Worm (Caenorhabditis elegans) whole organism, L1 larva: ENCODE data around the gene phf-32.

ENCODE experiments used
- C04F5.9 ChIP-seq: sonication (generic microtip); optimal IDR thresholded peaks from 2 replicates; lab custom pipeline; 2016; ENCODE audit warnings: missing genetic modification characterization, missing compliant biosample characterization
- F16B12.6 ChIP-seq: fragments of 150-350 bp; optimal IDR thresholded peaks from 2 replicates; lab custom pipeline; 2014; ENCODE audit warnings: missing biosample characterization, missing genetic modification characterization
- blmp-1 ChIP-seq: fragments of 150-350 bp; optimal IDR thresholded peaks from 2 replicates; lab custom pipeline; 2014; ENCODE audit warnings: missing biosample characterization, missing genetic modification characterization
- ceh-63 ChIP-seq: fragments of 200-800 bp; sonication (Bioruptor generic); optimal IDR thresholded peaks from 2 replicates; lab custom pipeline; 2018; ENCODE audit warnings: mild to moderate bottlenecking, missing genetic modification characterization, missing compliant biosample characterization
- ceh-8 ChIP-seq: fragments of 200-800 bp; sonication (Bioruptor generic); optimal IDR thresholded peaks from 2 replicates; lab custom pipeline; 2018; ENCODE audit warnings: mild to moderate bottlenecking, missing genetic modification characterization, moderate library complexity, missing compliant biosample characterization
- ceh-88 ChIP-seq: fragments of 200-800 bp; sonication (Bioruptor generic); IDR thresholded peaks from 2 replicates; pipeline ENCODE4 v1.3.6; 2022; ENCODE audit warnings: missing genetic modification characterization, missing compliant biosample characterization
- ces-1 ChIP-seq: fragments of 150-350 bp; optimal IDR thresholded peaks from 2 replicates; lab custom pipeline; 2014; ENCODE audit warnings: missing biosample characterization, missing genetic modification reagents, missing genetic modification characterization
- dpl-1 ChIP-seq, 3 experiments: fragments of 150-350 bp in 2 of 3; sonication (generic microtip) in 1 of 3; optimal IDR thresholded peaks; 2 replicates each; lab custom pipeline; 2014 to 2017; ENCODE audit warnings: missing biosample characterization in 3 of 3, missing genetic modification characterization in 3 of 3, missing genetic modification reagents in 3 of 3
- dsc-1 ChIP-seq: sonication (generic microtip); optimal IDR thresholded peaks from 2 replicates; lab custom pipeline; 2016; ENCODE audit warnings: mild to moderate bottlenecking, missing genetic modification characterization, missing compliant biosample characterization
- efl-1 ChIP-seq, 4 experiments: fragments of 150-350 bp; optimal IDR thresholded peaks in 3 of 4; peaks in 1 of 4; 1 replicate in 1 of 4; 2 replicates in 3 of 4; lab custom pipeline; 2014; ENCODE audit warnings: missing biosample characterization in 2 of 4, missing genetic modification characterization in 2 of 4, missing genetic modification reagents in 2 of 4
- egl-13 ChIP-seq: sonication (generic microtip); optimal IDR thresholded peaks from 2 replicates; lab custom pipeline; 2016; ENCODE audit warnings: missing genotype, missing genetic modification reagents, missing genetic modification characterization, missing compliant biosample characterization
- elt-2 ChIP-seq: sonication (generic microtip); optimal IDR thresholded peaks from 2 replicates; lab custom pipeline; 2016; ENCODE audit warnings: missing genetic modification characterization, mild to moderate bottlenecking, inconsistent platforms, missing compliant biosample characterization, missing genetic modification reagents
- elt-3 ChIP-seq, 6 experiments: fragments of 150-350 bp in 1 of 6; sonication (generic microtip); optimal IDR thresholded peaks; 2 replicates each; lab custom pipeline; 2017 to 2018; ENCODE audit warnings: missing biosample characterization in 6 of 6, missing genetic modification characterization in 6 of 6, inconsistent platforms in 1 of 6
- ets-5 ChIP-seq: fragments of 200-800 bp; sonication (Bioruptor generic); IDR thresholded peaks from 2 replicates; pipeline ENCODE4 v1.3.6; 2022; ENCODE audit warnings: missing genetic modification characterization, missing compliant biosample characterization
- fkh-10 ChIP-seq: sonication (generic microtip); optimal IDR thresholded peaks from 2 replicates; lab custom pipeline; 2017; ENCODE audit warnings: missing biosample characterization, missing genetic modification reagents, missing genetic modification characterization
- grh-1 ChIP-seq: fragments of 200-800 bp; sonication (Bioruptor generic); IDR thresholded peaks from 2 replicates; pipeline ENCODE4 v1.3.6; 2022; ENCODE audit warnings: missing genetic modification reagents, missing genetic modification characterization, missing compliant biosample characterization
- hlh-17 ChIP-seq: fragments of 200-800 bp; sonication (Bioruptor generic); optimal IDR thresholded peaks from 2 replicates; lab custom pipeline; 2018; ENCODE audit warnings: missing genetic modification characterization, mild to moderate bottlenecking, missing compliant biosample characterization, moderate library complexity, borderline replicate concordance
- hlh-4 ChIP-seq: sonication (generic microtip); optimal IDR thresholded peaks from 2 replicates; lab custom pipeline; 2016; ENCODE audit warnings: mild to moderate bottlenecking, missing genetic modification characterization, missing compliant biosample characterization
- lin-14 ChIP-seq: fragments of 200-800 bp; sonication (Bioruptor generic); optimal IDR thresholded peaks from 2 replicates; lab custom pipeline; 2018; ENCODE audit warnings: mild to moderate bottlenecking, missing genetic modification characterization, moderate library complexity, missing compliant biosample characterization
- lin-15B ChIP-seq: fragments of 150-350 bp; sonication (generic microtip); optimal IDR thresholded peaks from 3 replicates; lab custom pipeline; 2014; ENCODE audit warnings: missing biosample characterization, missing genetic modification characterization
- lin-39 ChIP-seq: fragments of 150-350 bp; optimal IDR thresholded peaks from 2 replicates; lab custom pipeline; 2014; ENCODE audit warnings: missing biosample characterization, missing genetic modification reagents, missing genetic modification characterization
- lsy-2 ChIP-seq, 2 experiments: fragments of 150-350 bp; optimal IDR thresholded peaks; 2 replicates each; lab custom pipeline; 2014; ENCODE audit warnings: missing biosample characterization in 2 of 2, missing genetic modification characterization in 2 of 2
- mab-9 ChIP-seq: fragments of 200-800 bp; sonication (Bioruptor generic); IDR thresholded peaks from 2 replicates; pipeline ENCODE4 v1.3.6; 2022; ENCODE audit warnings: missing genetic modification reagents, missing genetic modification characterization, missing compliant biosample characterization
- mef-2 ChIP-seq: fragments of 150-350 bp; optimal IDR thresholded peaks from 2 replicates; lab custom pipeline; 2014; ENCODE audit warnings: missing biosample characterization, missing genetic modification characterization
- mep-1 ChIP-seq: fragments of 150-350 bp; optimal IDR thresholded peaks from 2 replicates; lab custom pipeline; 2014; ENCODE audit warnings: missing biosample characterization, missing genetic modification characterization
- nhr-20 ChIP-seq: sonication (generic microtip); optimal IDR thresholded peaks from 2 replicates; lab custom pipeline; 2016; ENCODE audit warnings: mild to moderate bottlenecking, missing genetic modification characterization, missing compliant biosample characterization
- nhr-237 ChIP-seq: fragments of 150-350 bp; optimal IDR thresholded peaks from 2 replicates; lab custom pipeline; 2014; ENCODE audit warnings: missing biosample characterization, missing genetic modification characterization
- nhr-47 ChIP-seq: sonication (generic microtip); optimal IDR thresholded peaks from 2 replicates; lab custom pipeline; 2016; ENCODE audit warnings: mild to moderate bottlenecking, missing genetic modification characterization, moderate library complexity, missing compliant biosample characterization
- nhr-71 ChIP-seq: sonication (generic microtip); optimal IDR thresholded peaks from 2 replicates; lab custom pipeline; 2016; ENCODE audit warnings: mild to moderate bottlenecking, missing genetic modification characterization, moderate library complexity, missing compliant biosample characterization
- nhr-76 ChIP-seq: sonication (generic microtip); optimal IDR thresholded peaks from 2 replicates; lab custom pipeline; 2017; ENCODE audit warnings: missing biosample characterization, missing genetic modification characterization
- nhr-77 ChIP-seq: fragments of 150-350 bp; optimal IDR thresholded peaks from 2 replicates; lab custom pipeline; 2014; ENCODE audit warnings: missing biosample characterization, missing genetic modification characterization
- nhr-84 ChIP-seq: sonication (generic microtip); optimal IDR thresholded peaks from 2 replicates; lab custom pipeline; 2017; ENCODE audit warnings: missing biosample characterization, missing genetic modification characterization
- pqm-1 ChIP-seq: sonication (generic microtip); optimal IDR thresholded peaks from 3 replicates; lab custom pipeline; 2017; ENCODE audit warnings: missing biosample characterization, missing genetic modification characterization
- rnt-1 ChIP-seq: sonication (generic microtip); optimal IDR thresholded peaks from 2 replicates; lab custom pipeline; 2016; ENCODE audit warnings: mild to moderate bottlenecking, missing genetic modification characterization, moderate library complexity, missing compliant biosample characterization
- skn-1 ChIP-seq: fragments of 150-350 bp; optimal IDR thresholded peaks from 2 replicates; lab custom pipeline; 2014; ENCODE audit warnings: missing biosample characterization, missing genetic modification characterization
- snpc-4 ChIP-seq: fragments of 150-350 bp; optimal IDR thresholded peaks from 2 replicates; lab custom pipeline; 2014; ENCODE audit warnings: missing biosample characterization, missing genetic modification characterization
- sox-4 ChIP-seq: sonication (generic microtip); optimal IDR thresholded peaks from 2 replicates; lab custom pipeline; 2016; ENCODE audit warnings: missing genetic modification characterization, missing compliant biosample characterization
- swsn-7 ChIP-seq: sonication (generic microtip); optimal IDR thresholded peaks from 2 replicates; lab custom pipeline; 2016; ENCODE audit warnings: missing genetic modification characterization, missing compliant biosample characterization
- tbx-2 ChIP-seq: sonication (generic microtip); optimal IDR thresholded peaks from 2 replicates; lab custom pipeline; 2016; ENCODE audit warnings: missing genetic modification characterization, missing compliant biosample characterization
- tlp-1 ChIP-seq: fragments of 150-350 bp; optimal IDR thresholded peaks from 2 replicates; lab custom pipeline; 2014; ENCODE audit warnings: missing biosample characterization, missing genetic modification characterization
- unc-30 ChIP-seq: sonication (generic microtip); optimal IDR thresholded peaks from 2 replicates; lab custom pipeline; 2017; ENCODE audit warnings: missing biosample characterization, missing genetic modification characterization
- unc-86 ChIP-seq: sonication (generic microtip); optimal IDR thresholded peaks from 2 replicates; lab custom pipeline; 2016; ENCODE audit warnings: missing genetic modification characterization, missing compliant biosample characterization
- unc-98 ChIP-seq: fragments of 200-800 bp; sonication (Bioruptor generic); IDR thresholded peaks from 2 replicates; pipeline ENCODE4 v1.3.6; 2022; ENCODE audit warnings: missing genetic modification characterization, missing compliant biosample characterization
- xbp-1 ChIP-seq: sonication (generic microtip); optimal IDR thresholded peaks from 2 replicates; lab custom pipeline; 2016; ENCODE audit warnings: missing genetic modification characterization, missing compliant biosample characterization
- zag-1 ChIP-seq: fragments of 150-350 bp; optimal IDR thresholded peaks from 2 replicates; lab custom pipeline; 2014; ENCODE audit warnings: missing biosample characterization, missing genetic modification characterization
- ztf-11 ChIP-seq, 2 experiments: sonication (generic microtip); optimal IDR thresholded peaks; 2 replicates each; lab custom pipeline; 2016 to 2017; ENCODE audit warnings: missing genetic modification characterization in 2 of 2, missing biosample characterization in 1 of 2, missing compliant biosample characterization in 1 of 2

phf-32 gene

DNA sequence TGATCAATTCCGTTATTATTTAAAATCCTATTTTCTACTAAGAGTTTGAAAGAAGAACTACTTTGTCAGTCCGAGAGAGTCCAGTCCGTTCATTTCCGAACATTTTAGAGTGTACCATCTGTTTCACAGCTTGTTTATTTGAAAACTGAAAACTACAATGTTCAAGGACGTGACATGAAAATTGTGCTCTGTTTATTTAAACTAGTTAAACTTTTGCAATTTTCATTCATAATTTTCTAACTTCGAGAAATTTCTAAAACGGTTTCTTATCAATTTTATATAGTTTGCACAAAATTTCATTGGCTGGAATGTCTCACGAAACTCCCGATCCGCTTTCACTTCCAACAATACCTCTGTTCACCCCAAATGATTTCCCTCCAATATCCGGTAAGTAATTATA lies 26.2 kb upstream of the phf-32 start, which contains the start of gene C04B4.1:
Gene C04B4.1 (plus strand): TSS at position 301 of the 400 bp plus-strand sequence.
- TF ChIP-seq swsn-7 (no peak), dsc-1 (tag; lab: Kevin White, UChicago) (no peak), ets-5 (GFP tag; lab: Robert Waterston, UW) (no peak), xbp-1 (no peak), unc-98 (no peak), tlp-1 (tag; lab: Kevin White, UChicago) (no peak), unc-30 (no peak)

ce11 chrX:12282911-12283310 lies 23.8 kb upstream of the phf-32 start, which contains the start of gene C04B4.2:
Gene C04B4.2, plus strand, starts transcription at chrX:12283281.
- TF ChIP-seq ztf-11 (tag; optimal IDR thresholded peaks at IDR 0.05; lab: Kevin White, UChicago) (no peak), efl-1 (optimal IDR thresholded peaks at IDR 0.05; lab: Kevin White, UChicago) (no peak), efl-1 (GFP tag; optimal IDR thresholded peaks at IDR 0.05 in 1 of 2; lab: Kevin White, UChicago) (no peak), snpc-4 (tag; lab: Kevin White, UChicago) (no peak), nhr-84 (tag; lab: Kevin White, UChicago) (no peak), nhr-47 (tag; lab: Kevin White, UChicago) (no peak), hlh-17 (GFP tag; lab: Kevin White, UChicago) (no peak), nhr-71 (no peak), F16B12.6 (tag; lab: Kevin White, UChicago) (no peak), skn-1 (tag; lab: Kevin White, UChicago) (no peak), lsy-2 (tag; optimal IDR thresholded peaks at IDR 0.05; lab: Kevin White, UChicago) (no peak), dpl-1 (GFP tag; optimal IDR thresholded peaks at IDR 0.05; lab: Kevin White, UChicago) (no peak), ceh-63 (GFP tag; lab: Kevin White, UChicago) (no peak)

- no peak for TF ChIP-seq tlp-1 (tag; lab: Kevin White, UChicago)
- TF ChIP-seq elt-3 (tag; optimal IDR thresholded peaks at IDR 0.05; lab: Kevin White, UChicago), result no peak
- TF ChIP-seq grh-1 (GFP tag; lab: Robert Waterston, UW), result no peak
These were observed 22.5 kb upstream of the phf-32 start for ce11 chrX:12284161-12284560.

DNA sequence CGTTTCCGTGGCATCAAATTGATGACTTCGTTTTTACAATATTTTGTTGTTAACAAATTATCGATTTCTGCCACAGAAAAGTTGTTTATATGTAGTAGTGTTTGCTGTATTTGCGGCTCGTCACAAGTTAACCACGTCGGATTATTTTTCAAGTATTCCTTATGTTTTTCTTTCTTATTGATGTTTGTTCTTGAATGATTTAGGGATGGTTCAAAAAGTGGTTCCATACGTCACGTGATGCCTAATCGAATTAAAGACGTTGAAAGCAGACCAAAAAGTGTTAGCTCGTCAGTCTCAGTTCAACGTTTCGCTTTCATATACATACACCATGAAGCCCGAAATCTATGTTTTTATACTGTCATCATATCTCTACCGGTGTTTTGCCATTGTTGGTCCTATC lies 21.2 kb upstream of the phf-32 start, which contains the start of gene lips-2:
Gene lips-2 (plus strand): TSS at position 301 of the 400 bp plus-strand sequence.
- TF ChIP-seq tbx-2 (tag; lab: Kevin White, UChicago), result no peak
- TF ChIP-seq tlp-1 (tag; lab: Kevin White, UChicago), result no peak
- no peak for TF ChIP-seq dsc-1 (tag; lab: Kevin White, UChicago)
- no peak for TF ChIP-seq ces-1 (GFP tag; lab: Kevin White, UChicago)
- no peak for TF ChIP-seq egl-13 (tag; lab: Kevin White, UChicago)
- no peak for TF ChIP-seq pqm-1
- TF ChIP-seq nhr-71, result no peak
- TF ChIP-seq nhr-20 (tag; lab: Kevin White, UChicago), result no peak
- TF ChIP-seq rnt-1, result no peak
- TF ChIP-seq nhr-76 (tag; lab: Kevin White, UChicago), result no peak
- TF ChIP-seq zag-1 (tag; lab: Kevin White, UChicago), result no peak
- TF ChIP-seq nhr-77, result no peak
- TF ChIP-seq mab-9 (GFP tag; lab: Robert Waterston, UW), result no peak
- no peak for TF ChIP-seq nhr-47 (tag; lab: Kevin White, UChicago)
- no peak for TF ChIP-seq ceh-8
- no peak for TF ChIP-seq fkh-10 (GFP tag; lab: Kevin White, UChicago)
- no peak for TF ChIP-seq mef-2 (tag; lab: Kevin White, UChicago)

ce11 chrX:12288254-12288653 lies 18.4 kb upstream of the phf-32 start, which contains the start of gene C04B4.5:
Gene C04B4.5, minus strand, starts transcription at chrX:12288354.
- no peak for TF ChIP-seq blmp-1
- no peak for TF ChIP-seq egl-13 (tag; lab: Kevin White, UChicago)
- no peak for TF ChIP-seq elt-2 (tag; lab: Kevin White, UChicago)
- TF ChIP-seq ceh-88, result no peak
- no peak for TF ChIP-seq hlh-4 (tag; lab: Kevin White, UChicago)
- TF ChIP-seq F16B12.6 (tag; lab: Kevin White, UChicago), result no peak
- TF ChIP-seq C04F5.9 (tag; lab: Kevin White, UChicago), result no peak
- no peak for TF ChIP-seq rnt-1
- TF ChIP-seq lin-14, result no peak
- TF ChIP-seq unc-30, result no peak
- TF ChIP-seq lin-15B (tag; lab: Kevin White, UChicago), result no peak
- TF ChIP-seq unc-86 (tag; lab: Kevin White, UChicago), result no peak
- TF ChIP-seq mep-1 (tag; lab: Kevin White, UChicago), result no peak
- no peak for TF ChIP-seq sox-4 (tag; lab: Kevin White, UChicago)
- no peak for TF ChIP-seq grh-1 (GFP tag; lab: Robert Waterston, UW)
- no peak for TF ChIP-seq zag-1 (tag; lab: Kevin White, UChicago)
- TF ChIP-seq lin-39 (tag; lab: Kevin White, UChicago), result no peak
- no peak for TF ChIP-seq nhr-237 (tag; lab: Kevin White, UChicago)
